Fruit fly (Drosophila melanogaster) whole organism, adult: ENCODE measurements around the gene MESR6.

Source experiments
- CG11617 ChIP-seq: fragments of 200-800 bp; sonication (Bioruptor generic); optimal IDR thresholded peaks from 2 replicates; lab custom pipeline; 2017; ENCODE audit warnings: mild to moderate bottlenecking, missing biosample characterization, missing genetic modification reagents, missing genetic modification characterization
- CG12768 ChIP-seq: fragments of 200-800 bp; sonication (Bioruptor generic); optimal IDR thresholded peaks from 2 replicates; lab custom pipeline; 2017; ENCODE audit warnings: missing biosample characterization, missing genetic modification characterization, mild to moderate bottlenecking, moderate library complexity, missing genetic modification reagents
- CG14711 ChIP-seq: fragments of 200-800 bp; sonication (Bioruptor generic); optimal IDR thresholded peaks from 2 replicates; lab custom pipeline; 2018; ENCODE audit warnings: missing biosample characterization, mild to moderate bottlenecking, missing genetic modification characterization, moderate library complexity
- CG1620 ChIP-seq: fragments of 200-800 bp; sonication (Bioruptor generic); optimal IDR thresholded peaks from 2 replicates; lab custom pipeline; 2016; ENCODE audit warnings: missing biosample characterization, missing genetic modification characterization
- CG33017 ChIP-seq: fragments of 200-800 bp; sonication (Bioruptor generic); optimal IDR thresholded peaks from 2 replicates; lab custom pipeline; 2018; ENCODE audit warnings: missing biosample characterization, mild to moderate bottlenecking, missing genetic modification characterization, moderate library complexity
- CG5204 ChIP-seq: fragments of 200-800 bp; sonication (Bioruptor generic); optimal IDR thresholded peaks from 2 replicates; lab custom pipeline; 2016; ENCODE audit warnings: missing biosample characterization, missing genetic modification characterization
- CG7045 ChIP-seq: fragments of 200-800 bp; sonication (Bioruptor generic); optimal IDR thresholded peaks from 2 replicates; lab custom pipeline; 2017; ENCODE audit warnings: missing biosample characterization, mild to moderate bottlenecking, missing genetic modification characterization
- CG7101 ChIP-seq: fragments of 200-800 bp; sonication (Bioruptor generic); optimal IDR thresholded peaks from 2 replicates; lab custom pipeline; 2018; ENCODE audit warnings: missing biosample characterization, mild to moderate bottlenecking, missing genetic modification characterization, moderate library complexity
- Clk ChIP-seq: fragments of 200-800 bp; sonication (Bioruptor generic); optimal IDR thresholded peaks from 2 replicates; lab custom pipeline; 2017; ENCODE audit warnings: missing biosample characterization, missing genetic modification characterization
- Crg-1 ChIP-seq: fragments of 200-800 bp; sonication (Bioruptor generic); optimal IDR thresholded peaks from 2 replicates; lab custom pipeline; 2016; ENCODE audit warnings: missing biosample characterization, missing genetic modification characterization
- Hr96 ChIP-seq: fragments of 200-800 bp; sonication (Bioruptor generic); optimal IDR thresholded peaks from 2 replicates; lab custom pipeline; 2016; ENCODE audit warnings: missing biosample characterization, missing genetic modification characterization
- Mnt ChIP-seq: fragments of 200-800 bp; sonication (Bioruptor generic); optimal IDR thresholded peaks from 2 replicates; lab custom pipeline; 2016; ENCODE audit warnings: missing biosample characterization, mild to moderate bottlenecking, missing genetic modification characterization
- bab1 ChIP-seq: fragments of 200-800 bp; sonication (Bioruptor generic); optimal IDR thresholded peaks from 3 replicates; lab custom pipeline; 2019; ENCODE audit warnings: missing biosample characterization, mild to moderate bottlenecking, missing genetic modification characterization, moderate library complexity
- cic ChIP-seq: fragments of 200-800 bp; sonication (Bioruptor generic); optimal IDR thresholded peaks from 2 replicates; lab custom pipeline; 2017; ENCODE audit warnings: missing biosample characterization, mild to moderate bottlenecking, missing genetic modification characterization, moderate library complexity
- cnc ChIP-seq, 2 experiments: fragments of >200 bp; optimal IDR thresholded peaks; 2 replicates each; lab custom pipeline; 2017
- kay ChIP-seq: fragments of 200-800 bp; sonication (Bioruptor generic); peaks from one replicate; lab custom pipeline; 2016; ENCODE audit warnings: missing biosample characterization, missing genetic modification characterization, borderline replicate concordance
- ovo ChIP-seq: fragments of 200-800 bp; sonication (Bioruptor generic); optimal IDR thresholded peaks from 2 replicates; lab custom pipeline; 2016; ENCODE audit warnings: missing biosample characterization, missing genetic modification characterization
- pad ChIP-seq: fragments of 200-800 bp; sonication (Bioruptor generic); optimal IDR thresholded peaks from 3 replicates; lab custom pipeline; 2017; ENCODE audit warnings: missing biosample characterization, missing genetic modification characterization, mild to moderate bottlenecking, moderate library complexity, missing genetic modification reagents
- tj ChIP-seq: fragments of 200-800 bp; sonication (Bioruptor generic); optimal IDR thresholded peaks from 3 replicates; lab custom pipeline; 2017; ENCODE audit warnings: missing biosample characterization, mild to moderate bottlenecking, missing genetic modification characterization, moderate library complexity
- toe ChIP-seq: fragments of 200-800 bp; sonication (Bioruptor generic); optimal IDR thresholded peaks from 2 replicates; lab custom pipeline; 2016; ENCODE audit warnings: missing biosample characterization, missing genetic modification characterization

MESR6 gene

DNA sequence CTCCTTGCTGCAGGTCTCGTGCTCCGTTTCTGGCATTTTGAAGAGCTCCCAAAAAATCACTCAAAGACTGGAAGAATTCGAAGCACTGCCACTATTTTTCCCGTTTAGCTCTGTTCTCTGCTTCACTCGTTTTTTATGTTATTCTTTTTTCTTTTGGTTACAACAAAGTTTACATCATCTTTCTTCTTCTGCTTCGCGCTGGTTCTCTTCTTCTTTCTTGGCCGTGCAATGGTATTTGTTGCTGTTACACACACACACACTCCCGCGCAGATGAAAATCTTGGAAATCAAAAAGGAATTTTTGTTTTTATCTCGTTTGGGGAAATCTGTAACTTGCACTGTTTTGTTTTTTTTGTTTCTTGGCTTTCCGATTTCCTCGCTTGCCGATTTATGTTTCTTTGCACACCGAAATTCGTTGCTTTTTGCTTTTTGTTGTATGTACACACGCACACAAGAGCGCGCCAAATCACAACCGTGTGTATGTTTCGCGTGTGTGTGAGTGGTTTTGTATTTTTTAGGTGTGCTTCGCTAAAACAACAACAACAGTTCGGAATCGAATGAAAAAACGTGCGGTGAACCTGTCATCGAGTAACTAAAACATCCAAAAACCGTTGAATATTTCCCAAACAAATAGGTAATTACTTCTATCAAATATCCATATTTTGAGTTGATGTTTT lies 6.6 kb upstream of the MESR6 start:
- TF ChIP-seq CG14711 (no peak), cic (GFP tag; lab: Kevin White, UChicago) (peak; percentile 41)

DNA sequence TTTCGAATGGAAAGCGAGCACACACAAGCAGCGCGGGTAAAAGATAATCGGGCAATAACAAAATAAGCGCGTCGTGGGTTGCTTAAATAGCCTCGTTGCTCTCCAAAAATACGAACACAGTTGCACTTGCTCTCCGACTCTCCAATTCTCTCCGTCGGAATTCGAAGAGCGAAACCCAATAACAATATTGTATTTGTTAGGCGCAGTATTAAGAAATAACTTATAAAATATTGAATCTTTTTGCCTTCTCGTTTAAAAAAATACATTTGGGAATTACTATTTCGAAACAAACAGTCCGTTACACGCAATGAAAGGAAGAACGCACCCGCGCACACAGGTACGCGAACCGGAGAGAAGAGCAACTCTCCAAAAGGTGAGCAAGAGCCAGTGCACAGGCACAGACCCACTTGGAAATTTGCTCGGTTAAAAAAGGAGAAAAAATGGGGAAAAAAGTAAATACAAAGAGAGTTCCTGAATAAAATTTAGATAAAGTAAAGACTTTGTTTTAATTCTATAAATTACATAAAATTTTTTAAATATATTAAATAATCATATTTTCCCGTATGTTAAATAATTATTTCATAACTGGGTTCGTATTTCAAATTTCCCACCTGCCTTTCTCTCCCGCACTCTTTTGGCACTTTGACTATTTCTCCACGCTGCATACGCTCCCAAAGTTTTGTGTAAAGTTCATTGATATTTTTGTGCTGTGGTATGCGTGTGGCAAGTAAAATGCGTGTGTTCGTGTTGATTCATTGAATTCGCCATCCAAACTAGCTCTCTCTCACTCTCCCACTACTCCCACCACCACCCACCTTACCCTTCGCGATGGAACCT lies 5.9 kb upstream of the MESR6 start, which contains the start of gene Mkp3:
Gene Mkp3 (minus strand): TSS at position 63 of the 837 bp plus-strand sequence.
- TF ChIP-seq cnc (optimal IDR thresholded peaks at IDR 0.05; lab: Kevin White, UChicago): no peak
- peak; percentile 97 for TF ChIP-seq kay (GFP tag; lab: Kevin White, UChicago)
- TF ChIP-seq tj: peak; percentile 70
- peak; percentile 94 for TF ChIP-seq CG7101 (tag; lab: Kevin White, UChicago)
- peak; percentile 96 for TF ChIP-seq CG12768
- peak; percentile 58 for TF ChIP-seq toe (GFP tag; lab: Kevin White, UChicago)
- TF ChIP-seq CG5204 (GFP tag; lab: Kevin White, UChicago): peak; percentile 76
- peak; percentile 84 for TF ChIP-seq pad (GFP tag; lab: Kevin White, UChicago)
- peak; percentile 94 for TF ChIP-seq CG7045 (GFP tag; lab: Kevin White, UChicago)
- peak; percentile 88 for TF ChIP-seq cic (GFP tag; lab: Kevin White, UChicago)
- peak; percentile 71 for TF ChIP-seq Crg-1
- peak; percentile 89 for TF ChIP-seq Clk
- peak; percentile 40 for TF ChIP-seq Mnt (GFP tag; lab: Kevin White, UChicago)
- peak; percentile 34 for TF ChIP-seq Hr96 (GFP tag; lab: Kevin White, UChicago)
- TF ChIP-seq CG14711: peak; percentile 87
- TF ChIP-seq CG33017 (tag; lab: Kevin White, UChicago): peak; percentile 96
- TF ChIP-seq CG1620 (GFP tag; lab: Kevin White, UChicago): no peak
- peak; percentile 96 for TF ChIP-seq CG11617 (GFP tag; lab: Kevin White, UChicago)
- TF ChIP-seq bab1 (GFP tag; lab: Kevin White, UChicago): peak; percentile 86
- TF ChIP-seq ovo (GFP tag; lab: Kevin White, UChicago): peak; percentile 29

DNA sequence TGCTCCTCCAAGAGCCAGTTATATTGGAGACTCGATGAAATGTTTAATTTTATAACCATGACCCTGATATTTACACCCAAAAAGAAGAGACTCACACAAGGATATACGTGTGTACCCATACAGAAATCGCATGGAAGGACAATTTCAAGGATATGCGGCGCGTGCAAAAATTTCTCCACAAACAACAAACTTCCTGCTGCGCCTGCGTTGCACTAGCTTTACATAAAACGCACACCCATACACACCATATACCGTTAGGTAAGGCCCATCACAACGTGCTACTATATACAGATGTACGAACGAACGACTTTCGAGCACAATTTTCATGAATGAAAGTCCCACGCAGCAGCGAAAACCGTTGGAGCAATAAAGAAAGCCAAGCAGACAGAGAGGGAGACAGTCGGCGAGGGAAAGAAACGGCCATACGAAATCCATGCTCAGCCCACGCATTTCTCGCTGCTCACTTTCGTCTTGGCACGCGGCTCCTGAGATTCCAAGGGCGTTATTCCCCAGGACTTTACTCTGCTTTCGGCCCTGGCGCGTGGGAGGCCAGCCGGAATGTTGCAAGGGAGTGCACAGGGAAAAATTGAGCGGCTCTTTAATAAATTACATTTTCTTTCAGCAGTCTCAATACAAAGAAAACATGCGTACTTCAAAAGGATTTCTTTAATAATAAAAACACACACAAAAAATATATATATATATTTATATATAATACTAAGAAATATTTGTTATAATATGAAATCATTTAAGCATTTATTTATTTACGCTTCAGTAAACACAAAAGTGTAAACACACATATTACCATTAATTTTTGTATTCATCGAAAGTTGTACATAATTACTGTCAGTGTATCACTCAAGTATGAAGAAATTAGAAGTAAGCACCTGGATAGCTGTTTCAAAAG lies 4.8 kb upstream of the MESR6 start:
- TF ChIP-seq Mnt (GFP tag; lab: Kevin White, UChicago) (no peak), CG7045 (GFP tag; lab: Kevin White, UChicago) (peak; percentile 28), CG14711 (no peak), toe (GFP tag; lab: Kevin White, UChicago) (no peak), bab1 (GFP tag; lab: Kevin White, UChicago) (no peak), pad (GFP tag; lab: Kevin White, UChicago) (no peak), CG1620 (GFP tag; lab: Kevin White, UChicago) (no peak), CG33017 (tag; lab: Kevin White, UChicago) (peak; percentile 21), CG7101 (tag; lab: Kevin White, UChicago) (no peak), Clk (no peak), cnc (optimal IDR thresholded peaks at IDR 0.05; lab: Kevin White, UChicago) (no peak), CG5204 (GFP tag; lab: Kevin White, UChicago) (no peak), CG11617 (GFP tag; lab: Kevin White, UChicago) (no peak)

DNA sequence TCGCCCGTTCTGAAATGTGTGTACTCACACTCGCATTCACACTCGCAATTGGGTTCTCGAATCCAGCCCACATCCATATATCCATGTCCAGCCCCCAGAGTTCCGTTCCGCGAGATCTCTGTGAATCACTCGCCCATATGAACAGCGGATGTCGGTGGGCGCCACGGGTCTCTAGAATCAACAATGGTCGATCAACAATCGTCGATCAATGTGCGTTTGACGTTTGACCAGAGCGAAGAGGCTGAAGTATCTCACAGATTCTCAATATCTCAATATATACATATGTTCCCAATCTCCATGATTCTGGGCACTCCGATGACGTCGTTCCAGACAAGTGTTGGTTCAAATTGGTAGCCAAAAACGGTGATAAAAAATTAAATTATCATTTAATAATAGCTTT lies 3.4 kb upstream of the MESR6 start:
- TF ChIP-seq CG12768 (no peak), Hr96 (GFP tag; lab: Kevin White, UChicago) (no peak), bab1 (GFP tag; lab: Kevin White, UChicago) (no peak), CG7101 (tag; lab: Kevin White, UChicago) (no peak)

DNA sequence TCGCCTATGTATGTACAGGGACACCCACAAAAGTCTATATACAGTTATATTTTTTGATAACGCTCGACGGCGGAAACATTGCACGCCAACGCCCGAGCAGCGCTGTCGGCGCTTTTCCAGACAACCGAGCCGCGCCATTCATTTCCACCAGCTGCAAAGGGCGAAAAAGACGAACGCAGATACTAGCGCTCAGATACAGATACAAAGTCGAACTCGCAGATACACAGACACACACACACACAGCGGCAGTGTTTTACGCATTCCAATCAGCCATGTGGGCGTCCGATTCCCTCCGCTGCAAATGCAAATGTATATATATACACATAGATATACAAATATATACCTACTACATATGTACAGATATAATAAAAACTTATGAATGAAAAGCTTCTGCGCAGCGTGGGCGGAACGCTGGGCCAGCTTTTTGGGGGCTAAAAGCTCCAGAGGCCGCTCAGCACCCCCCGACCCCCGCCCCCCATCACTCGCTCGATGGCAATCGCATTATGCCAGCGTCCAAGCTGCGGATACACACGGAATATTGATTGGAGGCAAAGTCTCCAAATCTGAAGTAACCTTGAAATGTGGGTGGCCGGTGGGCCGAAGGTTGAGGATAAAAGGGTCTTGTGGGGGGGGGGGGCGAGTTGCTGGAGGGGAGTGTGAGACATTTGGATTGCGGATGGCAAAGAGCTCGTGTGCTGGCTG lies 896 bp upstream of the MESR6 start:
- TF ChIP-seq CG12768 (peak; percentile 43), ovo (GFP tag; lab: Kevin White, UChicago) (no peak), Mnt (GFP tag; lab: Kevin White, UChicago) (peak; percentile 54), cnc (optimal IDR thresholded peaks at IDR 0.05; lab: Kevin White, UChicago) (no peak), Crg-1 (no peak), cic (GFP tag; lab: Kevin White, UChicago) (peak; percentile 100), tj (no peak), CG14711 (no peak), CG5204 (GFP tag; lab: Kevin White, UChicago) (no peak)
